Worm (Caenorhabditis elegans) whole organism, early embryonic: ENCODE data around the gene C08E3.15.

Experiments used
- ama-1 ChIP-seq: fragments of 150-350 bp; optimal IDR thresholded peaks from 2 replicates; lab custom pipeline; 2014
- pes-1 ChIP-seq: fragments of 200-800 bp; sonication (Bioruptor generic); IDR thresholded peaks from 2 replicates; pipeline ENCODE4 v1.3.6; 2022; ENCODE audit warnings: missing genetic modification reagents, missing genetic modification characterization, missing compliant biosample characterization
- sea-1 ChIP-seq: fragments of 200-800 bp; sonication (Bioruptor generic); conservative IDR thresholded peaks from 2 replicates; pipeline ENCODE4 v1.3.6; 2022; ENCODE audit warnings: missing genetic modification characterization, missing compliant biosample characterization
- tbx-11 ChIP-seq: fragments of 200-800 bp; sonication (Bioruptor generic); IDR thresholded peaks from 2 replicates; pipeline ENCODE4 v1.3.6; 2022; ENCODE audit warnings: missing genetic modification characterization, missing compliant biosample characterization
- tbx-37 ChIP-seq: fragments of 200-800 bp; sonication (Bioruptor generic); conservative IDR thresholded peaks from 2 replicates; pipeline ENCODE4 v1.3.6; 2022; ENCODE audit warnings: missing genetic modification reagents, missing genetic modification characterization, missing compliant biosample characterization

- no peak for TF ChIP-seq pes-1
- no peak for TF ChIP-seq ama-1
- TF ChIP-seq tbx-11 (GFP tag; lab: Robert Waterston, UW): no peak
- no peak for TF ChIP-seq tbx-37 (GFP tag; lab: Robert Waterston, UW)
- TF ChIP-seq sea-1 (GFP tag; lab: Robert Waterston, UW): no peak
Measured at ce11 chrII:1625666-1626065, 2.0 kb downstream of the C08E3.15 start, which contains the start of gene C08E3.14.
